Worm (Caenorhabditis elegans) whole organism, L2 larva: Measurements from ENCODE around the gene fbxb-114.

Experiments
- C34F6.9 ChIP-seq: fragments of 150-350 bp; optimal IDR thresholded peaks from 2 replicates; lab custom pipeline; 2014; ENCODE audit warnings: missing biosample characterization, missing genetic modification characterization
- F13H6.1 ChIP-seq: sonication (generic microtip); optimal IDR thresholded peaks from 2 replicates; lab custom pipeline; 2016; ENCODE audit warnings: missing genetic modification characterization, missing compliant biosample characterization
- R02D3.7 ChIP-seq: fragments of 150-350 bp; optimal IDR thresholded peaks from 2 replicates; lab custom pipeline; 2014; ENCODE audit warnings: missing biosample characterization, missing genetic modification characterization
- Y55F3AM.14 ChIP-seq: fragments of 200-800 bp; sonication (Bioruptor generic); optimal IDR thresholded peaks from 2 replicates; lab custom pipeline; 2018; ENCODE audit warnings: mild to moderate bottlenecking, missing genetic modification characterization, missing compliant biosample characterization
- alr-1 ChIP-seq: fragments of 150-350 bp; optimal IDR thresholded peaks from 2 replicates; lab custom pipeline; 2014; ENCODE audit warnings: missing biosample characterization, missing genetic modification characterization
- aly-2 ChIP-seq: fragments of 150-350 bp; optimal IDR thresholded peaks from 2 replicates; lab custom pipeline; 2014; ENCODE audit warnings: missing biosample characterization, missing genetic modification characterization
- ama-1 ChIP-seq: fragments of 150-350 bp; optimal IDR thresholded peaks from 2 replicates; lab custom pipeline; 2018; ENCODE audit warnings: inconsistent platforms
- ceh-16 ChIP-seq: fragments of 150-350 bp; optimal IDR thresholded peaks from 2 replicates; lab custom pipeline; 2014; ENCODE audit warnings: missing biosample characterization, missing genetic modification characterization
- ceh-82 ChIP-seq: fragments of 150-350 bp; optimal IDR thresholded peaks from 2 replicates; lab custom pipeline; 2014; ENCODE audit warnings: missing biosample characterization, missing genetic modification characterization
- dmd-4 ChIP-seq: sonication (generic microtip); optimal IDR thresholded peaks from 2 replicates; lab custom pipeline; 2017; ENCODE audit warnings: missing biosample characterization, missing genetic modification characterization
- egl-27 ChIP-seq: sonication (generic microtip); optimal IDR thresholded peaks from 3 replicates; lab custom pipeline; 2017; ENCODE audit warnings: missing biosample characterization, missing genetic modification reagents, missing genetic modification characterization
- elt-1 ChIP-seq: fragments of 150-350 bp; optimal IDR thresholded peaks from 2 replicates; lab custom pipeline; 2014; ENCODE audit warnings: missing biosample characterization, missing genetic modification characterization
- elt-3 ChIP-seq: sonication (generic microtip); optimal IDR thresholded peaks from 2 replicates; lab custom pipeline; 2017; ENCODE audit warnings: missing biosample characterization, missing genetic modification characterization
- fos-1 ChIP-seq: fragments of 150-350 bp; optimal IDR thresholded peaks from 2 replicates; lab custom pipeline; 2014; ENCODE audit warnings: missing biosample characterization, missing genetic modification characterization
- lin-11 ChIP-seq: fragments of 150-350 bp; sonication (generic microtip); optimal IDR thresholded peaks from 2 replicates; lab custom pipeline; 2014; ENCODE audit warnings: missing biosample characterization, missing genetic modification characterization, inconsistent platforms, mixed read lengths
- lin-39 ChIP-seq: fragments of 150-350 bp; optimal IDR thresholded peaks from 2 replicates; lab custom pipeline; 2014; ENCODE audit warnings: missing biosample characterization, missing genetic modification reagents, missing genetic modification characterization
- mab-5 ChIP-seq: fragments of 150-350 bp; optimal IDR thresholded peaks from 2 replicates; lab custom pipeline; 2014; ENCODE audit warnings: missing biosample characterization, missing genetic modification characterization
- mdl-1 ChIP-seq, 2 experiments: fragments of 150-350 bp in 1 of 2; sonication (generic microtip) in 1 of 2; optimal IDR thresholded peaks; 2 replicates each; lab custom pipeline; 2017; ENCODE audit warnings: missing biosample characterization in 2 of 2, missing genetic modification characterization in 2 of 2
- nhr-11 ChIP-seq: fragments of 150-350 bp; optimal IDR thresholded peaks from 2 replicates; lab custom pipeline; 2014; ENCODE audit warnings: missing biosample characterization, missing genetic modification characterization
- nhr-12 ChIP-seq: fragments of 150-350 bp; optimal IDR thresholded peaks from 2 replicates; lab custom pipeline; 2014; ENCODE audit warnings: missing biosample characterization, missing genetic modification characterization
- nhr-129 ChIP-seq: fragments of 150-350 bp; optimal IDR thresholded peaks from 2 replicates; lab custom pipeline; 2014; ENCODE audit warnings: missing biosample characterization, missing genetic modification characterization
- nhr-237 ChIP-seq: fragments of 150-350 bp; optimal IDR thresholded peaks from 2 replicates; lab custom pipeline; 2014; ENCODE audit warnings: missing biosample characterization, missing genetic modification characterization
- sem-4 ChIP-seq: fragments of 150-350 bp; optimal IDR thresholded peaks from 2 replicates; lab custom pipeline; 2014; ENCODE audit warnings: missing biosample characterization, missing genetic modification reagents, missing genetic modification characterization
- skn-1 ChIP-seq: sonication (generic microtip); optimal IDR thresholded peaks from 2 replicates; lab custom pipeline; 2017; ENCODE audit warnings: missing biosample characterization, missing genetic modification characterization
- sma-9 ChIP-seq, 2 experiments: fragments of 150-350 bp in 1 of 2; sonication (generic microtip) in 1 of 2; optimal IDR thresholded peaks; 2 replicates each; lab custom pipeline; 2014 to 2016; ENCODE audit warnings: missing genetic modification characterization in 2 of 2, mild to moderate bottlenecking in 1 of 2, missing biosample characterization in 1 of 2, missing compliant biosample characterization in 1 of 2, missing genetic modification reagents in 1 of 2, moderate library complexity in 1 of 2
- zag-1 ChIP-seq: fragments of 150-350 bp; optimal IDR thresholded peaks from 2 replicates; lab custom pipeline; 2014; ENCODE audit warnings: missing biosample characterization, missing genetic modification characterization
- ztf-4 ChIP-seq: fragments of 150-350 bp; optimal IDR thresholded peaks from 2 replicates; lab custom pipeline; 2014; ENCODE audit warnings: missing biosample characterization, missing genetic modification characterization

Gene fbxb-114

ce11 chrX:16962640-16963039 lies 41.0 kb downstream of the fbxb-114 start:
- TF ChIP-seq lin-11 (no peak), elt-3 (no peak), nhr-129 (tag; lab: Kevin White, UChicago) (no peak), nhr-12 (tag; lab: Kevin White, UChicago) (no peak), R02D3.7 (no peak), sma-9 (GFP tag; optimal IDR thresholded peaks at IDR 0.05; lab: Kevin White, UChicago) (no peak), sma-9 (tag; optimal IDR thresholded peaks at IDR 0.05; lab: Kevin White, UChicago) (no peak), egl-27 (tag; lab: Kevin White, UChicago) (no peak), alr-1 (tag; lab: Kevin White, UChicago) (no peak), F13H6.1 (tag; lab: Kevin White, UChicago) (no peak)

ce11 chrX:16963519-16963971 lies 41.9 kb downstream of the fbxb-114 start, which contains the start of the genes F52G3.1 and F52G3.7:
F52G3.1 (plus strand) TSS chrX:16963871.
F52G3.7 (plus strand) TSS chrX:16963921.
- TF ChIP-seq ceh-16 (no peak), fos-1 (tag; lab: Kevin White, UChicago) (peak; percentile 69), dmd-4 (tag; lab: Kevin White, UChicago) (no peak), mab-5 (tag; lab: Kevin White, UChicago) (no peak), lin-39 (tag; lab: Kevin White, UChicago) (no peak), skn-1 (no peak), C34F6.9 (no peak)

ce11 chrX:16965888-16966287 lies 44.3 kb downstream of the fbxb-114 start:
- TF ChIP-seq ama-1, result no peak

ce11 chrX:16967813-16968212 lies 46.2 kb downstream of the fbxb-114 start:
- TF ChIP-seq sem-4 (tag; lab: Kevin White, UChicago) (no peak), ceh-16 (no peak), Y55F3AM.14 (no peak), elt-1 (no peak), mdl-1 (tag; optimal IDR thresholded peaks at IDR 0.05; lab: Kevin White, UChicago) (no peak), F13H6.1 (tag; lab: Kevin White, UChicago) (no peak), ceh-82 (no peak), nhr-129 (tag; lab: Kevin White, UChicago) (no peak), nhr-237 (tag; lab: Kevin White, UChicago) (no peak), fos-1 (tag; lab: Kevin White, UChicago) (no peak), lin-11 (no peak), skn-1 (no peak), aly-2 (no peak), egl-27 (tag; lab: Kevin White, UChicago) (no peak), ztf-4 (no peak), zag-1 (no peak), nhr-11 (no peak)
